Fruit fly (Drosophila melanogaster) whole organism, embryonic: ENCODE data around the gene Acat1.

ENCODE experiments used
- Atf-2 ChIP-seq: fragments of 200-800 bp; sonication (Bioruptor generic); optimal IDR thresholded peaks from 2 replicates; lab custom pipeline; 2016; ENCODE audit warnings: missing biosample characterization, missing genetic modification characterization
- BEAF-32 ChIP-seq: fragments of 200-800 bp; sonication (Bioruptor generic); optimal IDR thresholded peaks from 3 replicates; lab custom pipeline; 2017; ENCODE audit warnings: missing biosample characterization, missing genetic modification characterization, mild to moderate bottlenecking, moderate library complexity, missing genetic modification reagents
- Bgb ChIP-seq: fragments of 200-800 bp; sonication (Bioruptor generic); IDR thresholded peaks from 2 replicates; pipeline ENCODE4 v1.3.6; 2022; ENCODE audit warnings: missing biosample characterization, missing genetic modification characterization; ENCODE audit not compliant: partially characterized antibody
- CG10543 ChIP-seq: fragments of 200-800 bp; sonication (Bioruptor generic); optimal IDR thresholded peaks from 3 replicates; lab custom pipeline; 2017; ENCODE audit warnings: missing biosample characterization, mild to moderate bottlenecking, missing genetic modification characterization, moderate library complexity
- CG10979 ChIP-seq: fragments of 200-800 bp; sonication (Bioruptor generic); optimal IDR thresholded peaks from 2 replicates; lab custom pipeline; 2018; ENCODE audit warnings: missing biosample characterization, mild to moderate bottlenecking, missing genetic modification characterization, moderate library complexity
- CG12391 ChIP-seq: fragments of 200-800 bp; sonication (Bioruptor generic); optimal IDR thresholded peaks from 3 replicates; lab custom pipeline; 2018; ENCODE audit warnings: missing biosample characterization, mild to moderate bottlenecking, missing genetic modification characterization, moderate library complexity
- CG13287 ChIP-seq: fragments of 200-800 bp; sonication (Bioruptor generic); IDR thresholded peaks from 2 replicates; pipeline ENCODE4 v1.3.6; 2022; ENCODE audit warnings: missing biosample characterization, missing genetic modification characterization; ENCODE audit not compliant: partially characterized antibody
- CG15514 ChIP-seq: fragments of 200-800 bp; sonication (Bioruptor generic); optimal IDR thresholded peaks from 3 replicates; lab custom pipeline; 2017; ENCODE audit warnings: missing biosample characterization, missing genetic modification characterization, mild to moderate bottlenecking, moderate library complexity, missing genetic modification reagents
- CG16779 ChIP-seq: fragments of 200-800 bp; sonication (Bioruptor generic); IDR thresholded peaks from 2 replicates; pipeline ENCODE4 v1.3.6; 2022; ENCODE audit warnings: missing biosample characterization, missing genetic modification characterization
- CG17328 ChIP-seq: fragments of 200-800 bp; sonication (Bioruptor generic); IDR thresholded peaks from 2 replicates; pipeline ENCODE4 v1.3.6; 2022; ENCODE audit warnings: missing biosample characterization, missing genetic modification characterization
- CG18599 ChIP-seq: fragments of 200-800 bp; sonication (Bioruptor generic); optimal IDR thresholded peaks from 3 replicates; lab custom pipeline; 2017; ENCODE audit warnings: missing biosample characterization, missing genetic modification characterization, mild to moderate bottlenecking, moderate library complexity, missing genetic modification reagents
- CG2199 ChIP-seq: fragments of 200-800 bp; sonication (Bioruptor generic); IDR thresholded peaks from 3 replicates; pipeline ENCODE4 v1.3.6; 2022; ENCODE audit warnings: missing biosample characterization, missing genetic modification characterization
- CG3163 ChIP-seq: fragments of 200-800 bp; sonication (Bioruptor generic); optimal IDR thresholded peaks from 3 replicates; lab custom pipeline; 2016; ENCODE audit warnings: missing biosample characterization, missing genetic modification characterization
- CG42726 ChIP-seq: fragments of 200-800 bp; sonication (Bioruptor generic); IDR thresholded peaks from 2 replicates; pipeline ENCODE4 v1.3.6; 2022; ENCODE audit warnings: missing biosample characterization, missing genetic modification characterization; ENCODE audit not compliant: partially characterized antibody
- CG4328 ChIP-seq: fragments of 200-800 bp; sonication (Bioruptor generic); optimal IDR thresholded peaks from 3 replicates; lab custom pipeline; 2017; ENCODE audit warnings: missing biosample characterization, missing genetic modification reagents, missing genetic modification characterization
- CG4404 ChIP-seq: fragments of 200-800 bp; sonication (Bioruptor generic); IDR thresholded peaks from 2 replicates; pipeline ENCODE4 v1.3.6; 2022; ENCODE audit warnings: missing biosample characterization, missing genetic modification characterization
- CG4424 ChIP-seq: fragments of 200-800 bp; sonication (Bioruptor generic); optimal IDR thresholded peaks from 3 replicates; lab custom pipeline; 2016; ENCODE audit warnings: missing biosample characterization, missing genetic modification characterization
- CG4854 ChIP-seq: fragments of 200-800 bp; sonication (Bioruptor generic); optimal IDR thresholded peaks from 2 replicates; lab custom pipeline; 2016; ENCODE audit warnings: missing biosample characterization, missing genetic modification characterization, inconsistent platforms
- CG7556 ChIP-seq: fragments of 200-800 bp; sonication (Bioruptor generic); optimal IDR thresholded peaks from 2 replicates; lab custom pipeline; 2017; ENCODE audit warnings: missing biosample characterization, mild to moderate bottlenecking, missing genetic modification characterization
- CG7963 ChIP-seq: fragments of 200-800 bp; sonication (Bioruptor generic); IDR thresholded peaks from 3 replicates; pipeline ENCODE4 v1.3.6; 2022; ENCODE audit warnings: missing biosample characterization, missing genetic modification characterization; ENCODE audit not compliant: partially characterized antibody
- Dad ChIP-seq: fragments of 200-800 bp; sonication (Bioruptor generic); optimal IDR thresholded peaks from 3 replicates; lab custom pipeline; 2016; ENCODE audit warnings: missing biosample characterization, missing genetic modification characterization
- Dll ChIP-seq: fragments of 200-800 bp; sonication (Bioruptor generic); IDR thresholded peaks from 4 replicates; pipeline ENCODE4 v1.3.6; 2022; ENCODE audit warnings: missing biosample characterization, missing genetic modification characterization; ENCODE audit not compliant: partially characterized antibody
- Pdp1 ChIP-seq, 2 experiments: fragments of 200-800 bp; sonication (Bioruptor generic); optimal IDR thresholded peaks; 3 replicates each; lab custom pipeline; 2016; ENCODE audit warnings: missing biosample characterization in 2 of 2, missing genetic modification characterization in 2 of 2, mild to moderate bottlenecking in 1 of 2, moderate library complexity in 1 of 2
- amos ChIP-seq: fragments of 200-800 bp; sonication (Bioruptor generic); IDR thresholded peaks from 2 replicates; pipeline ENCODE4 v1.3.6; 2022; ENCODE audit warnings: missing biosample characterization, missing genetic modification characterization; ENCODE audit not compliant: partially characterized antibody
- cad ChIP-seq: fragments of >200 bp; optimal IDR thresholded peaks from 2 replicates; lab custom pipeline; 2017; ENCODE audit warnings: missing biosample characterization, missing genetic modification characterization
- cg ChIP-seq: fragments of 200-800 bp; sonication (Bioruptor generic); optimal IDR thresholded peaks from 3 replicates; lab custom pipeline; 2019; ENCODE audit warnings: missing biosample characterization, mild to moderate bottlenecking, missing genetic modification characterization, moderate library complexity
- dan ChIP-seq: fragments of 200-800 bp; sonication (Bioruptor generic); IDR thresholded peaks from 2 replicates; pipeline ENCODE4 v1.3.6; 2022; ENCODE audit warnings: missing biosample characterization, missing genetic modification characterization
- dpn ChIP-seq, 2 experiments: fragments of 200-800 bp; sonication (Bioruptor generic); optimal IDR thresholded peaks; 3 replicates each; lab custom pipeline; 2016; ENCODE audit warnings: missing biosample characterization in 2 of 2, missing genetic modification characterization in 2 of 2
- hbn ChIP-seq: fragments of 200-800 bp; sonication (Bioruptor generic); IDR thresholded peaks from 2 replicates; pipeline ENCODE4 v1.3.6; 2022; ENCODE audit warnings: missing biosample characterization, missing genetic modification characterization; ENCODE audit not compliant: partially characterized antibody
- hkb ChIP-seq, 2 experiments: fragments of 200-800 bp in 1 of 2; fragments of >200 bp in 1 of 2; sonication (Bioruptor generic) in 1 of 2; IDR thresholded peaks in 1 of 2; optimal IDR thresholded peaks in 1 of 2; 2 replicates each; pipeline versions ENCODE4 v1.3.6 to Lab custom; 2017 to 2022; ENCODE audit warnings: missing biosample characterization in 1 of 2, missing genetic modification characterization in 1 of 2
- lbe ChIP-seq: fragments of 200-800 bp; sonication (Bioruptor generic); optimal IDR thresholded peaks from 2 replicates; lab custom pipeline; 2016; ENCODE audit warnings: missing biosample characterization, mild to moderate bottlenecking, missing genetic modification characterization
- lilli ChIP-seq: fragments of 200-800 bp; sonication (Bioruptor generic); optimal IDR thresholded peaks from 3 replicates; lab custom pipeline; 2016; ENCODE audit warnings: missing biosample characterization, missing genetic modification characterization
- mirr ChIP-seq: fragments of 200-800 bp; sonication (Bioruptor generic); optimal IDR thresholded peaks from 3 replicates; lab custom pipeline; 2018; ENCODE audit warnings: missing biosample characterization, mild to moderate bottlenecking, missing genetic modification characterization
- mld ChIP-seq: fragments of 200-800 bp; sonication (Bioruptor generic); IDR thresholded peaks from 3 replicates; pipeline ENCODE4 v1.3.6; 2022; ENCODE audit warnings: missing biosample characterization, missing genetic modification characterization; ENCODE audit not compliant: partially characterized antibody
- org-1 ChIP-seq: fragments of 200-800 bp; sonication (Bioruptor generic); optimal IDR thresholded peaks from 2 replicates; lab custom pipeline; 2017; ENCODE audit warnings: missing biosample characterization, missing genetic modification characterization
- pita ChIP-seq: fragments of 200-800 bp; sonication (Bioruptor generic); optimal IDR thresholded peaks from 2 replicates; lab custom pipeline; 2017; ENCODE audit warnings: missing biosample characterization, mild to moderate bottlenecking, missing genetic modification characterization
- prd ChIP-seq, 3 experiments: fragments of >200 bp in 2 of 3; fragments of 200-800 bp in 1 of 3; sonication (Bioruptor generic) in 1 of 3; optimal IDR thresholded peaks in 2 of 3; IDR thresholded peaks in 1 of 3; 2 replicates in 2 of 3; 3 replicates in 1 of 3; pipeline versions ENCODE4 v1.3.6 to Lab custom; 2017 to 2022; ENCODE audit warnings: missing biosample characterization in 1 of 3, missing genetic modification characterization in 1 of 3
- psq ChIP-seq: fragments of 200-800 bp; sonication (Bioruptor generic); optimal IDR thresholded peaks from 2 replicates; lab custom pipeline; 2017; ENCODE audit warnings: missing biosample characterization, missing genetic modification characterization
- pzg ChIP-seq: fragments of 200-800 bp; sonication (Bioruptor generic); optimal IDR thresholded peaks from 3 replicates; lab custom pipeline; 2018; ENCODE audit warnings: missing biosample characterization, mild to moderate bottlenecking, missing genetic modification characterization, moderate library complexity
- repo ChIP-seq: fragments of 200-800 bp; sonication (Bioruptor generic); optimal IDR thresholded peaks from 2 replicates; lab custom pipeline; 2016; ENCODE audit warnings: missing biosample characterization, missing genetic modification characterization
- sna ChIP-seq: fragments of 200-800 bp; sonication (Bioruptor generic); IDR thresholded peaks from 2 replicates; pipeline ENCODE4 v1.3.6; 2022; ENCODE audit warnings: missing biosample characterization, missing genetic modification characterization; ENCODE audit not compliant: partially characterized antibody
- sob ChIP-seq: fragments of 200-800 bp; sonication (Bioruptor generic); IDR thresholded peaks from 2 replicates; pipeline ENCODE4 v1.3.6; 2022; ENCODE audit warnings: missing biosample characterization, missing genetic modification characterization
- trem ChIP-seq: fragments of 200-800 bp; optimal IDR thresholded peaks from 3 replicates; lab custom pipeline; 2019; ENCODE audit warnings: missing biosample characterization, mild to moderate bottlenecking, missing genetic modification characterization, moderate library complexity
- unc-4 ChIP-seq: fragments of 200-800 bp; sonication (Bioruptor generic); IDR thresholded peaks from 2 replicates; pipeline ENCODE4 v1.3.6; 2022; ENCODE audit warnings: missing biosample characterization, missing genetic modification characterization; ENCODE audit not compliant: partially characterized antibody
- vnd ChIP-seq: fragments of 200-800 bp; sonication (Bioruptor generic); IDR thresholded peaks from 3 replicates; pipeline ENCODE4 v1.3.6; 2022; ENCODE audit warnings: missing biosample characterization, missing genetic modification characterization; ENCODE audit not compliant: partially characterized antibody
- vvl ChIP-seq: fragments of 200-800 bp; sonication (Bioruptor generic); IDR thresholded peaks from 2 replicates; pipeline ENCODE4 v1.3.6; 2022; ENCODE audit warnings: missing biosample characterization, missing genetic modification characterization
- yki ChIP-seq: fragments of >200 bp; optimal IDR thresholded peaks from 3 replicates; lab custom pipeline; 2018
- zfh2 ChIP-seq: fragments of 200-800 bp; sonication (Bioruptor generic); optimal IDR thresholded peaks from 2 replicates; lab custom pipeline; 2016; ENCODE audit warnings: missing biosample characterization, missing genetic modification characterization

Gene Acat1

dm6 chrX:7931028-7931549, 42.5 kb upstream of the Acat1 start, which contains the start of gene mahe:
Gene mahe, minus strand, starts transcription at chrX:7931382.
- TF ChIP-seq CG4404 (GFP tag; lab: Robert Waterston, UW) (no peak), mld (GFP tag; lab: Robert Waterston, UW) (peak; percentile 18; the same call in 1 of the 3 replicates), CG7556 (no peak), zfh2 (GFP tag; lab: Kevin White, UChicago) (no peak), amos (peak; percentile 91), unc-4 (GFP tag; lab: Robert Waterston, UW) (peak; percentile 85), sna (peak; percentile 69), CG7963 (peak; percentile 74), CG12391 (tag; lab: Kevin White, UChicago) (peak; percentile 11), CG16779 (no peak), BEAF-32 (peak; percentile 84), CG4854 (GFP tag; lab: Kevin White, UChicago) (no peak), Dad (GFP tag; lab: Kevin White, UChicago) (no peak), org-1 (GFP tag; lab: Kevin White, UChicago) (no peak), psq (GFP tag; lab: Kevin White, UChicago) (no peak), CG15514 (GFP tag; lab: Kevin White, UChicago) (peak; percentile 33), dan (GFP tag; lab: Robert Waterston, UW) (no peak), Atf-2 (GFP tag; lab: Kevin White, UChicago) (no peak), CG18599 (GFP tag; lab: Kevin White, UChicago) (no peak), lbe (GFP tag; lab: Kevin White, UChicago) (peak; percentile 44), CG10543 (GFP tag; lab: Kevin White, UChicago) (no peak), prd (optimal IDR thresholded peaks at IDR 0.05; lab: Kevin White, UChicago) (no peak), prd (GFP tag; IDR thresholded peaks at IDR 0.05; lab: Robert Waterston, UW) (no peak), pita (no peak), CG3163 (peak; percentile 71), Pdp1 (GFP tag; optimal IDR thresholded peaks at IDR 0.05; lab: Kevin White, UChicago) (peak in 1 of 2 experiments; percentile 14), Dll (peak; percentile 87), repo (GFP tag; lab: Kevin White, UChicago) (no peak), CG42726 (GFP tag; lab: Robert Waterston, UW) (peak; percentile 75; the same call in 1 of the 2 replicates), cad (GFP tag; lab: Kevin White, UChicago) (no peak), CG4328 (GFP tag; lab: Kevin White, UChicago) (no peak), CG4424 (GFP tag; lab: Kevin White, UChicago) (no peak), lilli (GFP tag; lab: Kevin White, UChicago) (no peak), CG10979 (tag; lab: Kevin White, UChicago) (no peak), CG13287 (peak; percentile 92), CG17328 (no peak), trem (tag; lab: Kevin White, UChicago) (no peak), dpn (GFP tag; optimal IDR thresholded peaks at IDR 0.05; lab: Kevin White, UChicago) (no peak), hbn (GFP tag; lab: Robert Waterston, UW) (peak; percentile 75), mirr (GFP tag; lab: Kevin White, UChicago) (no peak), vvl (GFP tag; lab: Robert Waterston, UW) (peak; percentile 6; the same call in 1 of the 2 replicates), cg (GFP tag; lab: Kevin White, UChicago) (no peak), vnd (peak; percentile 69; the same call in 2 of the 3 replicates), sob (GFP tag; lab: Robert Waterston, UW) (no peak), pzg (peak; percentile 57), Bgb (GFP tag; lab: Robert Waterston, UW) (peak; percentile 89), hkb (optimal IDR thresholded peaks at IDR 0.05; lab: Kevin White, UChicago) (no peak), hkb (GFP tag; IDR thresholded peaks at IDR 0.05; lab: Robert Waterston, UW) (no peak), CG2199 (GFP tag; lab: Robert Waterston, UW) (no peak), yki (lab: Kevin White, UChicago) (peak; percentile 43)
